Worm (Caenorhabditis elegans): ENCODE measurements around the gene spl-3.

Gene spl-3

ce11 chrIV:1231589-1231988, 38.7 kb downstream of the spl-3 start, which contains the start of gene W09G12.6:
Gene W09G12.6 (plus strand): TSS chrIV:1231889.
- TF ChIP-seq dao-5 (tag; optimal IDR thresholded peaks at IDR 0.05) (no peak), him-1 (tag; optimal IDR thresholded peaks at IDR 0.05) (no peak), W03F9.2 (tag; optimal IDR thresholded peaks at IDR 0.05) (no peak)

- TF ChIP-seq him-1 (tag; optimal IDR thresholded peaks at IDR 0.05): no peak
- TF ChIP-seq W03F9.2 (tag; optimal IDR thresholded peaks at IDR 0.05): no peak
- TF ChIP-seq dao-5 (tag; optimal IDR thresholded peaks at IDR 0.05): no peak
Measured at ce11 chrIV:1232419-1233145, 39.7 kb downstream of the spl-3 start.

ce11 chrIV:1234780-1235179, 41.9 kb downstream of the spl-3 start:
- TF ChIP-seq dao-5 (tag; optimal IDR thresholded peaks at IDR 0.05): no peak

- TF ChIP-seq him-1 (tag; optimal IDR thresholded peaks at IDR 0.05): no peak
- TF ChIP-seq dao-5 (tag; optimal IDR thresholded peaks at IDR 0.05): no peak
- TF ChIP-seq W03F9.2 (tag; optimal IDR thresholded peaks at IDR 0.05): no peak
Measured at ce11 chrIV:1235785-1236184, 42.9 kb downstream of the spl-3 start.

ce11 chrIV:1238147-1238546, 45.3 kb downstream of the spl-3 start:
- TF ChIP-seq him-1 (tag; optimal IDR thresholded peaks at IDR 0.05): no peak

ce11 chrIV:1239686-1240085, 46.8 kb downstream of the spl-3 start, which contains the start of gene F38A1.8:
Gene F38A1.8 (minus strand): TSS chrIV:1239852.
- TF ChIP-seq him-1 (tag; optimal IDR thresholded peaks at IDR 0.05) (no peak), W03F9.2 (tag; optimal IDR thresholded peaks at IDR 0.05) (no peak), dao-5 (tag; optimal IDR thresholded peaks at IDR 0.05) (no peak)

ce11 chrIV:1243295-1243694, 50.4 kb downstream of the spl-3 start, which contains the start of gene F38A1.15:
Gene F38A1.15 (minus strand): TSS chrIV:1243395.
- TF ChIP-seq him-1 (tag; optimal IDR thresholded peaks at IDR 0.05): no peak
- TF ChIP-seq W03F9.2 (tag; optimal IDR thresholded peaks at IDR 0.05): no peak
- no peak for TF ChIP-seq dao-5 (tag; optimal IDR thresholded peaks at IDR 0.05)

ce11 chrIV:1245244-1245643, 52.4 kb downstream of the spl-3 start, which contains the start of gene F38A1.9:
Gene F38A1.9 (minus strand): TSS chrIV:1245344.
- no peak for TF ChIP-seq W03F9.2 (tag; optimal IDR thresholded peaks at IDR 0.05)
- TF ChIP-seq dao-5 (tag; optimal IDR thresholded peaks at IDR 0.05): no peak
- no peak for TF ChIP-seq him-1 (tag; optimal IDR thresholded peaks at IDR 0.05)

ce11 chrIV:1246762-1247436, 54.0 kb downstream of the spl-3 start, which contains the start of the genes clec-165 and F38A1.11:
Gene clec-165 (minus strand): TSS chrIV:1246886.
Gene F38A1.11 (plus strand): TSS chrIV:1247386.
- TF ChIP-seq W03F9.2 (tag; optimal IDR thresholded peaks at IDR 0.05) (no peak), him-1 (tag; optimal IDR thresholded peaks at IDR 0.05) (no peak), dao-5 (tag; optimal IDR thresholded peaks at IDR 0.05) (no peak)

All from whole organism, L4/young adult.